Fruit fly (Drosophila melanogaster) whole organism, wandering third instar larva: ENCODE measurements around the gene SamDC.

Experiments used
- Abd-B ChIP-seq: fragments of >200 bp; optimal IDR thresholded peaks from 2 replicates; lab custom pipeline; 2017; ENCODE audit warnings: missing biosample characterization, missing genetic modification characterization
- CG32264 ChIP-seq: fragments of 200-800 bp; sonication (Bioruptor generic); optimal IDR thresholded peaks from 2 replicates; lab custom pipeline; 2016; ENCODE audit warnings: missing biosample characterization, missing genetic modification characterization
- CG9705 ChIP-seq: fragments of 200-800 bp; sonication (Bioruptor generic); optimal IDR thresholded peaks from 2 replicates; lab custom pipeline; 2018; ENCODE audit warnings: missing biosample characterization, mild to moderate bottlenecking, missing genetic modification characterization
- CrebA ChIP-seq: fragments of 200-800 bp; sonication (Bioruptor generic); optimal IDR thresholded peaks from 2 replicates; lab custom pipeline; 2016; ENCODE audit warnings: missing biosample characterization, mild to moderate bottlenecking, missing genetic modification characterization, borderline replicate concordance
- Dfd ChIP-seq: fragments of >200 bp; optimal IDR thresholded peaks from 2 replicates; lab custom pipeline; 2017; ENCODE audit warnings: missing biosample characterization, missing genetic modification characterization
- Dif ChIP-seq: fragments of 200-275, 200-300 bp; sonication (Bioruptor generic); optimal IDR thresholded peaks from 2 replicates; lab custom pipeline; 2018; ENCODE audit warnings: missing biosample characterization, missing genetic modification characterization; ENCODE audit not compliant: partially characterized antibody
- GATAd ChIP-seq: sonication (Bioruptor generic); optimal IDR thresholded peaks from 2 replicates; lab custom pipeline; 2016; ENCODE audit warnings: missing biosample characterization, missing genetic modification characterization
- HLH106 ChIP-seq: fragments of 200-800 bp; optimal IDR thresholded peaks from 3 replicates; lab custom pipeline; 2019; ENCODE audit warnings: missing biosample characterization, mild to moderate bottlenecking, missing genetic modification characterization, moderate library complexity
- Hnf4 ChIP-seq: fragments of 200-800 bp; sonication (Bioruptor generic); optimal IDR thresholded peaks from 2 replicates; lab custom pipeline; 2016; ENCODE audit warnings: missing biosample characterization, mild to moderate bottlenecking, missing genetic modification characterization
- Hr78 ChIP-seq: fragments of >200 bp; optimal IDR thresholded peaks from 2 replicates; lab custom pipeline; 2017; ENCODE audit warnings: missing biosample characterization, missing genetic modification characterization
- Jra ChIP-seq: sonication (Bioruptor generic); optimal IDR thresholded peaks from 2 replicates; lab custom pipeline; 2016; ENCODE audit warnings: missing biosample characterization, missing genetic modification characterization
- Mio ChIP-seq: sonication (Bioruptor generic); optimal IDR thresholded peaks from 2 replicates; lab custom pipeline; 2016; ENCODE audit warnings: missing biosample characterization, missing genetic modification characterization
- Myc ChIP-seq: fragments of >200 bp; optimal IDR thresholded peaks from 2 replicates; lab custom pipeline; 2017
- OdsH ChIP-seq: fragments of 200-800 bp; sonication (Bioruptor generic); optimal IDR thresholded peaks from 2 replicates; lab custom pipeline; 2016; ENCODE audit warnings: missing biosample characterization, mild to moderate bottlenecking, missing genetic modification characterization
- Rel ChIP-seq, 2 experiments: fragments of 200-800 bp; sonication (Bioruptor generic) in 1 of 2; optimal IDR thresholded peaks; 2 replicates in 1 of 2; 3 replicates in 1 of 2; lab custom pipeline; 2016 to 2019; ENCODE audit warnings: mild to moderate bottlenecking in 2 of 2, missing biosample characterization in 2 of 2, missing genetic modification characterization in 2 of 2, moderate library complexity in 1 of 2
- Sp1 ChIP-seq: fragments of 200-800 bp; sonication (Bioruptor generic); optimal IDR thresholded peaks from 3 replicates; lab custom pipeline; 2019; ENCODE audit warnings: missing biosample characterization, mild to moderate bottlenecking, missing genetic modification characterization, moderate library complexity
- Vsx2 ChIP-seq: fragments of 200-300, 225-300 bp; sonication (Bioruptor generic); optimal IDR thresholded peaks from 2 replicates; lab custom pipeline; 2018; ENCODE audit warnings: missing biosample characterization, missing genetic modification characterization; ENCODE audit not compliant: partially characterized antibody
- br ChIP-seq: fragments of 200-800 bp; sonication (Bioruptor generic); optimal IDR thresholded peaks from 2 replicates; lab custom pipeline; 2016; ENCODE audit warnings: missing biosample characterization, missing genetic modification characterization
- brk ChIP-seq: fragments of 200-800 bp; sonication (Bioruptor generic); optimal IDR thresholded peaks from 2 replicates; lab custom pipeline; 2016; ENCODE audit warnings: missing biosample characterization, mild to moderate bottlenecking, missing genetic modification characterization
- dl ChIP-seq, 2 experiments: fragments of 175-275, 200-275 bp in 1 of 2; fragments of 200-275 bp in 1 of 2; sonication (Bioruptor generic); optimal IDR thresholded peaks; lab custom pipeline; 2018; ENCODE audit warnings: mild to moderate bottlenecking in 2 of 2, missing biosample characterization in 2 of 2, missing genetic modification characterization in 2 of 2, moderate library complexity in 2 of 2; ENCODE audit not compliant: partially characterized antibody in 2 of 2, insufficient read depth in 1 of 2
- dmrt93B ChIP-seq: fragments of 200-800 bp; sonication (Bioruptor generic); optimal IDR thresholded peaks from 2 replicates; lab custom pipeline; 2018; ENCODE audit warnings: missing biosample characterization, mild to moderate bottlenecking, missing genetic modification characterization
- ey ChIP-seq: fragments of 200-800 bp; sonication (Bioruptor generic); optimal IDR thresholded peaks from 2 replicates; lab custom pipeline; 2016; ENCODE audit warnings: missing biosample characterization, missing genetic modification characterization
- foxo ChIP-seq, 2 experiments: fragments of 200-800 bp; sonication (Bioruptor generic); optimal IDR thresholded peaks; 2 replicates in 1 of 2; 3 replicates in 1 of 2; lab custom pipeline; 2016 to 2017; ENCODE audit warnings: missing biosample characterization in 2 of 2, missing genetic modification characterization in 2 of 2
- h ChIP-seq: fragments of 200-800 bp; sonication (Bioruptor generic); optimal IDR thresholded peaks from 3 replicates; lab custom pipeline; 2016; ENCODE audit warnings: missing biosample characterization, mild to moderate bottlenecking, missing genetic modification characterization
- jim ChIP-seq: fragments of 175-275, 200-325 bp; sonication (Bioruptor generic); optimal IDR thresholded peaks from 2 replicates; lab custom pipeline; 2016; ENCODE audit warnings: missing biosample characterization, mild to moderate bottlenecking, missing genetic modification characterization
- lola ChIP-seq: fragments of >200 bp; optimal IDR thresholded peaks from 2 replicates; lab custom pipeline; 2017; ENCODE audit warnings: missing biosample characterization, missing genetic modification characterization
- pan ChIP-seq: fragments of >200 bp; optimal IDR thresholded peaks from 2 replicates; lab custom pipeline; 2017
- psq ChIP-seq: fragments of 200-800 bp; sonication (Bioruptor generic); optimal IDR thresholded peaks from 3 replicates; lab custom pipeline; 2017; ENCODE audit warnings: missing biosample characterization, mild to moderate bottlenecking, missing genetic modification characterization, moderate library complexity
- rgr ChIP-seq: fragments of 200-800 bp; sonication (Bioruptor generic); optimal IDR thresholded peaks from 3 replicates; lab custom pipeline; 2016; ENCODE audit warnings: missing biosample characterization, mild to moderate bottlenecking, missing genetic modification characterization
- sage ChIP-seq: fragments of 200-800 bp; sonication (Bioruptor generic); optimal IDR thresholded peaks from 2 replicates; lab custom pipeline; 2016; ENCODE audit warnings: missing biosample characterization, mild to moderate bottlenecking, missing genetic modification characterization
- sv ChIP-seq: fragments of 200-800 bp; sonication (Bioruptor generic); optimal IDR thresholded peaks from 3 replicates; lab custom pipeline; 2016; ENCODE audit warnings: missing biosample characterization, missing genetic modification characterization
- usp ChIP-seq: fragments of >200 bp; optimal IDR thresholded peaks from 2 replicates; lab custom pipeline; 2017; ENCODE audit warnings: missing biosample characterization, missing genetic modification characterization
- woc ChIP-seq: sonication (Bioruptor generic); optimal IDR thresholded peaks from 2 replicates; lab custom pipeline; 2016; ENCODE audit warnings: missing biosample characterization, mild to moderate bottlenecking, missing genetic modification characterization

The SamDC gene

DNA sequence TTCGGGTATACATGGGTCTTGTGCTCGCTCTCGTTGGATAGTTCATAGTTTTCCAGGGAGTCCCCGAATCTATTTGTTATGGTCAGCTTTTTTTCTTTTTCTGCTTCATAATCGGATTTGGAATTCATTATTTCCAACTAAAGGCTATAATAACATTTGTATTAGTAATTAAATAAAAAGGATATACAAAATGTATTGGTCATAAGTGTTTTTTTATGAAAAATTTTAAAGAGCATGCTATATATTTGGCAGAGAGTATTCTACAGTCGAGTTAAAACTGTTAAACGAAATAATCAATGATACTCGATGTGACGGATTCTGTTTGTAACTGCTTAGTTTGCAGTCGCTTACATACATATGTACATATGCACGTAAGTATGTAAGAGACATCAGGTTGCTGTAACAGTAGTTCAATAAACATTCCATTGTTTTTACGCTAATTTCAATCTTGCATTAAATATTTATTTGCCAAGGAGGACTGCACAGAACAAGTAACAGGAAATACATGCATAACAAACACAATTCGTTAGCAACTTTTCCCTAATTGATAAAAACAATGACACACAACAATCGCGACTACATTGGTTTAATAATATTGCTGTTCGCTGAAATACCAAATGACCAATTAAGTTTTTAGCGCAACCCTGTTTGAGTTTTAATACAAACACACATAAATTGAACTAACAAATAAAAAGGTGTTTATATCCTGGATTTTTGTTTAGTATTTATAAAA, 40.0 kb upstream of the SamDC start:
- TF ChIP-seq br (GFP tag; lab: Kevin White, UChicago), result no peak
- TF ChIP-seq sage (GFP tag; lab: Kevin White, UChicago), result peak; percentile 37

dm6 chr2L:10299810-10300147, 39.5 kb upstream of the SamDC start, which contains the start of gene CYLD:
Gene CYLD (minus strand): TSS chr2L:10299847.
- TF ChIP-seq dmrt93B (no peak), Hnf4 (peak; percentile 70), pan (no peak), sv (no peak), psq (GFP tag; lab: Kevin White, UChicago) (peak; percentile 25), ey (GFP tag; lab: Kevin White, UChicago) (peak; percentile 14), usp (GFP tag; lab: Kevin White, UChicago) (no peak), CrebA (GFP tag; lab: Kevin White, UChicago) (no peak), Jra (GFP tag; lab: Kevin White, UChicago) (peak; percentile 56), Mio (GFP tag; lab: Kevin White, UChicago) (no peak), lola (GFP tag; lab: Kevin White, UChicago) (no peak), foxo (GFP tag; optimal IDR thresholded peaks at IDR 0.05; lab: Kevin White, UChicago) (peak in 1 of 2 experiments; percentile 62), CG9705 (peak; percentile 34), sage (GFP tag; lab: Kevin White, UChicago) (peak; percentile 7), br (GFP tag; lab: Kevin White, UChicago) (no peak), Abd-B (no peak), woc (peak; percentile 4), rgr (GFP tag; lab: Kevin White, UChicago) (peak; percentile 64), Vsx2 (GFP tag; lab: Kevin White, UChicago) (no peak), Dfd (GFP tag; lab: Kevin White, UChicago) (no peak), dl (GFP tag; optimal IDR thresholded peaks at IDR 0.05; lab: Kevin White, UChicago; ENCODE audit: insufficient read depth in 1 of 2, partially characterized antibody in 2 of 2) (no peak), Hr78 (GFP tag; lab: Kevin White, UChicago) (no peak), brk (GFP tag; lab: Kevin White, UChicago) (peak; percentile 68), OdsH (GFP tag; lab: Kevin White, UChicago) (peak; percentile 50), CG32264 (no peak), HLH106 (peak; percentile 60), jim (GFP tag; lab: Kevin White, UChicago) (no peak), Myc (lab: Kevin White, UChicago) (no peak), Dif (GFP tag; lab: Kevin White, UChicago) (no peak), Sp1 (GFP tag; lab: Kevin White, UChicago) (no peak)

DNA sequence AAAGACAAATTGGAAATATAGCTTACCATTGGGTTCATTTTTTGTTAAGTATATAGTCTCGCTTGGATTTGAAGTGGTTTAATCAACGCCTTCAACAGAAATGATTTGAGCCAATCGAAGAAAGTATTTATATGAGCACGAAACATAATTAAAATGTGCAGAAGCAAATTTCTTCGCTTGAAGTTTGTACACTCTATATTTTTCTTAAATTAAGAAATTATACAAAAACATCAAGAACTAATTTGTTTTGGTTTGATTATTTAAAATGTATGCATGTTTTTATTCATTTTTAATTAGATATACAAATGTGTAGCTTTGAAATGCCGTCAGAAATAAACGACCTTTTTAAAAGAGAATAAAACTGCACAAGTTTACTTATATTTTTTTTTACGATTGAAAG, 37.3 kb upstream of the SamDC start, which contains the start of gene CG13138:
Gene CG13138, minus strand, starts transcription at position 101 of the 400 bp plus-strand sequence.
- TF ChIP-seq GATAd (GFP tag; lab: Kevin White, UChicago) (no peak), sv (no peak), CG32264 (no peak), Sp1 (GFP tag; lab: Kevin White, UChicago) (no peak), jim (GFP tag; lab: Kevin White, UChicago) (no peak), pan (no peak), Hnf4 (no peak), sage (GFP tag; lab: Kevin White, UChicago) (no peak), Hr78 (GFP tag; lab: Kevin White, UChicago) (no peak), psq (GFP tag; lab: Kevin White, UChicago) (no peak), h (GFP tag; lab: Kevin White, UChicago) (no peak), woc (no peak), foxo (GFP tag; optimal IDR thresholded peaks at IDR 0.05; lab: Kevin White, UChicago) (no peak), lola (GFP tag; lab: Kevin White, UChicago) (no peak), dl (GFP tag; optimal IDR thresholded peaks at IDR 0.05; lab: Kevin White, UChicago; ENCODE audit: insufficient read depth in 1 of 2, partially characterized antibody in 2 of 2) (no peak)

DNA sequence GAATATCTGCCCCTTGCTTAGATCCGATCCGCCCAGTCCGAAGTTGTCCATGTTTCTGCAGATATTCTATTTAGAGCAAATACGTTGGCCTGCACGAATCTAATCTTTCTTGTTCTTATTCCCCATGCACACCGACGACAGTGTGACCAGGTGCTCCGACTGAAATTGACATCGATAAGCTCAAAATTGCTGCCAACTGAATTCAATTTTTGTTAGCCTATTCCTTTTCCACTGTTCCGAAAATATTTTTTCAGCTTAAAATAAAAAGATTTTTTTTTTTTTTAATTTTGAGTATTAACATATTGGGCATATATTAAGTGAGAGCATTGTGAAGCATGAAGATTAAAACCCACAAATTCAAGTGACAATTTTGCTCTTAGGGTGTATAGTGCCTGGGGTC, 35.5 kb upstream of the SamDC start, which contains the start of gene nmd:
Gene nmd, minus strand, starts transcription at position 162 of the 400 bp plus-strand sequence.
- TF ChIP-seq Rel (GFP tag; optimal IDR thresholded peaks at IDR 0.05; lab: Kevin White, UChicago) (no peak), Rel (tag; optimal IDR thresholded peaks at IDR 0.05; lab: Kevin White, UChicago) (peak; percentile 70), HLH106 (peak; percentile 21), sv (no peak), woc (peak; percentile 69)
